Fruit fly (Drosophila melanogaster) Kc167 (cell line): ENCODE data around the gene CG32647.

ENCODE experiments used
- Sin3A ChIP-seq: fragments of >200 bp; optimal IDR thresholded peaks from 2 replicates; lab custom pipeline; 2018; ENCODE audit warnings: missing external identifiers
- h ChIP-seq: fragments of >200 bp; optimal IDR thresholded peaks from 3 replicates; lab custom pipeline; 2018; ENCODE audit warnings: missing external identifiers
- psq ChIP-seq: fragments of >200 bp; optimal IDR thresholded peaks from 2 replicates; lab custom pipeline; 2017; ENCODE audit warnings: missing external identifiers

DNA sequence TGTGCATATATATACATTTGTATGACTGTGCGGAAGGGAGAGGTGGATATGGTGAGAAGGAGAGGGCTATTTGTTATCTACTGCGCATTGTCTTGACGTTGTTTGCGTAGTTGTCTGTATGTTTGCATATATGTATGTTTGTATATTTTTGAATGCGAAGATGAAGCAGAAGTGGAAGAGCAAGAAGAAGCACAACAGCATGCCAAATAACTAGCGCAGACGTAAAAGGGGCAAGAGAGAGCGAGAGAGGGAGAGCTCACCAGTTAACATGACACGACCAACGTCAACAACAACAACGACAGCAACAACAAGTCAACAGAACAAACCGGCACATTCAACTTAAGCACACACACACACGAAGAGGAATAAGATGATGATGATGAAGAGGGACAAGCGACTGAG lies 33.0 kb downstream of the CG32647 start:
- peak; percentile 67 for TF ChIP-seq psq (lab: Kevin White, UChicago)
- TF ChIP-seq h: no peak
- TF ChIP-seq Sin3A (lab: Kevin White, UChicago): no peak
